Fruit fly (Drosophila melanogaster) whole organism, embryonic: ENCODE measurements around the gene Kal1.
A peak's percentile ranks its signal among the peaks of the same experiment; 100 is the strongest.

Source experiments
- ATbp ChIP-seq: fragments of 200-800 bp; sonication (Bioruptor generic); optimal IDR thresholded peaks from 2 replicates; lab custom pipeline; 2017; ENCODE audit warnings: missing biosample characterization, mild to moderate bottlenecking, missing genetic modification characterization, missing genetic modification reagents
- Bgb ChIP-seq: fragments of 200-800 bp; sonication (Bioruptor generic); IDR thresholded peaks from 2 replicates; pipeline ENCODE4 v1.3.6; 2022; ENCODE audit warnings: missing biosample characterization, missing genetic modification characterization; ENCODE audit not compliant: partially characterized antibody
- CG10366 ChIP-seq: fragments of 200-800 bp; sonication (Bioruptor generic); IDR thresholded peaks from 2 replicates; pipeline ENCODE4 v1.3.6; 2022; ENCODE audit warnings: missing biosample characterization, missing genetic modification characterization
- CG10979 ChIP-seq: fragments of 200-800 bp; sonication (Bioruptor generic); optimal IDR thresholded peaks from 2 replicates; lab custom pipeline; 2018; ENCODE audit warnings: missing biosample characterization, mild to moderate bottlenecking, missing genetic modification characterization, moderate library complexity
- CG13624 ChIP-seq: fragments of 200-800 bp; sonication (Bioruptor generic); optimal IDR thresholded peaks from 2 replicates; lab custom pipeline; 2016; ENCODE audit warnings: missing biosample characterization, missing genetic modification characterization
- CG1602 ChIP-seq: fragments of 200-800 bp; sonication (Bioruptor generic); optimal IDR thresholded peaks from 3 replicates; lab custom pipeline; 2016; ENCODE audit warnings: missing biosample characterization, missing genetic modification characterization
- CG17912 ChIP-seq: fragments of 200-800 bp; sonication (Bioruptor generic); optimal IDR thresholded peaks from 2 replicates; lab custom pipeline; 2018; ENCODE audit warnings: missing biosample characterization, mild to moderate bottlenecking, missing genetic modification characterization
- CG18619 ChIP-seq: fragments of 200-800 bp; sonication (Bioruptor generic); optimal IDR thresholded peaks from 3 replicates; lab custom pipeline; 2017; ENCODE audit warnings: missing biosample characterization, mild to moderate bottlenecking, missing genetic modification characterization
- CG18764 ChIP-seq: fragments of 200-800 bp; sonication (Bioruptor generic); optimal IDR thresholded peaks from 3 replicates; lab custom pipeline; 2016; ENCODE audit warnings: missing biosample characterization, missing genetic modification characterization
- CG30020 ChIP-seq: fragments of 200-800 bp; optimal IDR thresholded peaks from 2 replicates; lab custom pipeline; 2019; ENCODE audit warnings: missing biosample characterization, mild to moderate bottlenecking, missing genetic modification characterization, moderate library complexity
- CG34376 ChIP-seq: fragments of 200-800 bp; sonication (Bioruptor generic); optimal IDR thresholded peaks from 2 replicates; lab custom pipeline; 2018; ENCODE audit warnings: missing biosample characterization, mild to moderate bottlenecking, missing genetic modification characterization
- CG3838 ChIP-seq: fragments of 200-800 bp; sonication (Bioruptor generic); optimal IDR thresholded peaks from 3 replicates; lab custom pipeline; 2016; ENCODE audit warnings: missing biosample characterization, missing genetic modification characterization
- CG4617 ChIP-seq: fragments of 200-800 bp; sonication (Bioruptor generic); optimal IDR thresholded peaks from 3 replicates; lab custom pipeline; 2016; ENCODE audit warnings: missing biosample characterization, missing genetic modification characterization, borderline replicate concordance
- CG4730 ChIP-seq: fragments of 200-800 bp; sonication (Bioruptor generic); IDR thresholded peaks from 2 replicates; pipeline ENCODE4 v1.3.6; 2022; ENCODE audit warnings: missing biosample characterization, missing genetic modification characterization
- CG4854 ChIP-seq: fragments of 200-800 bp; sonication (Bioruptor generic); optimal IDR thresholded peaks from 2 replicates; lab custom pipeline; 2016; ENCODE audit warnings: missing biosample characterization, missing genetic modification characterization, inconsistent platforms
- CG7357 ChIP-seq: fragments of 200-800 bp; sonication (Bioruptor generic); IDR thresholded peaks from 3 replicates; pipeline ENCODE4 v1.3.6; 2022; ENCODE audit warnings: missing biosample characterization, missing genetic modification characterization
- CG7839 ChIP-seq: fragments of 200-800 bp; sonication (Bioruptor generic); optimal IDR thresholded peaks from 3 replicates; lab custom pipeline; 2018; ENCODE audit warnings: missing biosample characterization, mild to moderate bottlenecking, missing genetic modification characterization, moderate library complexity
- CG8765 ChIP-seq: fragments of 200-800 bp; sonication (Bioruptor generic); IDR thresholded peaks from 2 replicates; pipeline ENCODE4 v1.3.6; 2022; ENCODE audit warnings: missing biosample characterization, missing genetic modification characterization
- CG9727 ChIP-seq: fragments of 200-800 bp; sonication (Bioruptor generic); optimal IDR thresholded peaks from 3 replicates; lab custom pipeline; 2017; ENCODE audit warnings: missing biosample characterization, mild to moderate bottlenecking, missing genetic modification characterization
- CG9817 ChIP-seq: fragments of 200-800 bp; sonication (Bioruptor generic); optimal IDR thresholded peaks from 2 replicates; lab custom pipeline; 2018; ENCODE audit warnings: missing biosample characterization, mild to moderate bottlenecking, missing genetic modification characterization, moderate library complexity
- Doc2 ChIP-seq: fragments of 200-800 bp; sonication (Bioruptor generic); IDR thresholded peaks from 2 replicates; pipeline ENCODE4 v1.3.6; 2022; ENCODE audit warnings: missing biosample characterization, missing genetic modification characterization
- H15 ChIP-seq: fragments of 200-800 bp; sonication (Bioruptor generic); IDR thresholded peaks from 3 replicates; pipeline ENCODE4 v1.3.6; 2022; ENCODE audit warnings: missing biosample characterization, missing genetic modification characterization
- HLH54F ChIP-seq: fragments of 200-800 bp; sonication (Bioruptor generic); optimal IDR thresholded peaks from 3 replicates; lab custom pipeline; 2016; ENCODE audit warnings: missing biosample characterization, missing genetic modification characterization
- Hand ChIP-seq: fragments of 200-800 bp; sonication (Bioruptor generic); optimal IDR thresholded peaks from 2 replicates; lab custom pipeline; 2017; ENCODE audit warnings: mild to moderate bottlenecking, missing biosample characterization, missing genetic modification reagents, missing genetic modification characterization
- Med ChIP-seq: fragments of 200-800 bp; sonication (Bioruptor generic); peaks from one replicate; lab custom pipeline; 2016; ENCODE audit warnings: missing biosample characterization, missing genetic modification characterization, mild to moderate bottlenecking, inconsistent platforms, moderate library complexity
- PHDP ChIP-seq: fragments of 200-800 bp; sonication (Bioruptor generic); optimal IDR thresholded peaks from 3 replicates; lab custom pipeline; 2018; ENCODE audit warnings: missing biosample characterization, mild to moderate bottlenecking, missing genetic modification characterization, moderate library complexity
- Six4 ChIP-seq: fragments of 200-800 bp; sonication (Bioruptor generic); optimal IDR thresholded peaks from 2 replicates; lab custom pipeline; 2016; ENCODE audit warnings: missing biosample characterization, missing genetic modification characterization
- Sox100B ChIP-seq: fragments of 200-800 bp; sonication (Bioruptor generic); optimal IDR thresholded peaks from 3 replicates; lab custom pipeline; 2018; ENCODE audit warnings: missing biosample characterization, mild to moderate bottlenecking, missing genetic modification characterization
- bab2 ChIP-seq: fragments of 200-800 bp; sonication (Bioruptor generic); optimal IDR thresholded peaks from 2 replicates; lab custom pipeline; 2016; ENCODE audit warnings: missing biosample characterization, missing genetic modification characterization
- cato ChIP-seq: fragments of 200-800 bp; sonication (Bioruptor generic); optimal IDR thresholded peaks from 2 replicates; lab custom pipeline; 2016; ENCODE audit warnings: missing biosample characterization, missing genetic modification characterization, borderline replicate concordance
- chinmo ChIP-seq: fragments of 200-800 bp; sonication (Bioruptor generic); IDR thresholded peaks from 4 replicates; pipeline ENCODE4 v1.3.6; 2022; ENCODE audit warnings: missing biosample characterization, missing genetic modification characterization; ENCODE audit not compliant: partially characterized antibody
- en ChIP-seq: fragments of 200-800 bp; sonication (Bioruptor generic); optimal IDR thresholded peaks from 2 replicates; lab custom pipeline; 2016; ENCODE audit warnings: missing biosample characterization, missing genetic modification characterization
- fd96Cb ChIP-seq: fragments of 200-800 bp; sonication (Bioruptor generic); optimal IDR thresholded peaks from 2 replicates; lab custom pipeline; 2018; ENCODE audit warnings: missing biosample characterization, mild to moderate bottlenecking, missing genetic modification characterization, moderate library complexity
- gce ChIP-seq: fragments of 200-800 bp; sonication (Bioruptor generic); IDR thresholded peaks from 3 replicates; pipeline ENCODE4 v1.3.6; 2022; ENCODE audit warnings: missing biosample characterization, missing genetic modification characterization
- gfzf ChIP-seq: fragments of 200-800 bp; sonication (Bioruptor generic); optimal IDR thresholded peaks from 2 replicates; lab custom pipeline; 2016; ENCODE audit warnings: missing biosample characterization, mild to moderate bottlenecking, missing genetic modification characterization, moderate library complexity
- ken ChIP-seq: fragments of 200-800 bp; sonication (Bioruptor generic); IDR thresholded peaks from 3 replicates; pipeline ENCODE4 v1.3.6; 2022; ENCODE audit warnings: missing biosample characterization, missing genetic modification characterization
- kni ChIP-seq: fragments of 200-800 bp; sonication (Bioruptor generic); optimal IDR thresholded peaks from 3 replicates; lab custom pipeline; 2017; ENCODE audit warnings: mild to moderate bottlenecking, missing biosample characterization, missing genetic modification reagents, missing genetic modification characterization
- mld ChIP-seq: fragments of 200-800 bp; sonication (Bioruptor generic); IDR thresholded peaks from 3 replicates; pipeline ENCODE4 v1.3.6; 2022; ENCODE audit warnings: missing biosample characterization, missing genetic modification characterization; ENCODE audit not compliant: partially characterized antibody
- nmo ChIP-seq: fragments of 200-800 bp; sonication (Bioruptor generic); optimal IDR thresholded peaks from 2 replicates; lab custom pipeline; 2018; ENCODE audit warnings: missing biosample characterization, mild to moderate bottlenecking, missing genetic modification characterization, moderate library complexity
- oc ChIP-seq: fragments of 200-800 bp; sonication (Bioruptor generic); optimal IDR thresholded peaks from 2 replicates; lab custom pipeline; 2018; ENCODE audit warnings: missing biosample characterization, mild to moderate bottlenecking, missing genetic modification characterization, moderate library complexity
- p53 ChIP-seq: fragments of 200-800 bp; sonication (Bioruptor generic); optimal IDR thresholded peaks from 2 replicates; lab custom pipeline; 2016; ENCODE audit warnings: missing biosample characterization, missing genetic modification characterization
- pho ChIP-seq: fragments of 200-800 bp; sonication (Bioruptor generic); optimal IDR thresholded peaks from 2 replicates; lab custom pipeline; 2016; ENCODE audit warnings: missing biosample characterization, missing genetic modification characterization
- pum ChIP-seq: fragments of 200-800 bp; sonication (Bioruptor generic); optimal IDR thresholded peaks from 2 replicates; lab custom pipeline; 2016; ENCODE audit warnings: missing biosample characterization, missing genetic modification characterization
- sc ChIP-seq, 3 experiments: fragments of >200 bp in 2 of 3; fragments of 200-800 bp in 1 of 3; sonication (Bioruptor generic) in 1 of 3; optimal IDR thresholded peaks; 2 replicates in 2 of 3; 3 replicates in 1 of 3; lab custom pipeline; 2017; ENCODE audit warnings: mild to moderate bottlenecking in 1 of 3, missing biosample characterization in 1 of 3, missing genetic modification characterization in 1 of 3, missing genetic modification reagents in 1 of 3
- scrt ChIP-seq: fragments of 200-800 bp; sonication (Bioruptor generic); optimal IDR thresholded peaks from 2 replicates; lab custom pipeline; 2018; ENCODE audit warnings: missing biosample characterization, mild to moderate bottlenecking, missing genetic modification characterization, moderate library complexity
- sd ChIP-seq: fragments of 200-800 bp; sonication (Bioruptor generic); optimal IDR thresholded peaks from 3 replicates; lab custom pipeline; 2018; ENCODE audit warnings: missing biosample characterization, mild to moderate bottlenecking, missing genetic modification characterization, moderate library complexity
- shn ChIP-seq: fragments of 200-800 bp; sonication (Bioruptor generic); optimal IDR thresholded peaks from 3 replicates; lab custom pipeline; 2016; ENCODE audit warnings: missing biosample characterization, missing genetic modification characterization
- ssp ChIP-seq: fragments of 200-800 bp; sonication (Bioruptor generic); IDR thresholded peaks from 2 replicates; pipeline ENCODE4 v1.3.6; 2022; ENCODE audit warnings: missing biosample characterization, missing genetic modification characterization
- vnd ChIP-seq: fragments of 200-800 bp; sonication (Bioruptor generic); IDR thresholded peaks from 3 replicates; pipeline ENCODE4 v1.3.6; 2022; ENCODE audit warnings: missing biosample characterization, missing genetic modification characterization; ENCODE audit not compliant: partially characterized antibody

The Kal1 gene

dm6 chr3R:24188619-24189018 is 47.4 kb downstream of the Kal1 start, which contains the start of gene CG5515 (continued):
- peak; percentile 66 for TF ChIP-seq CG8765 (GFP tag; lab: Robert Waterston, UW)
- no peak for TF ChIP-seq sc (optimal IDR thresholded peaks at IDR 0.05; lab: Kevin White, UChicago)
- TF ChIP-seq sc (GFP tag; optimal IDR thresholded peaks at IDR 0.05; lab: Kevin White, UChicago): peak; percentile 20
- no peak for TF ChIP-seq CG34376 (GFP tag; lab: Kevin White, UChicago)
- peak; percentile 56; the same call in 1 of the 3 replicates for TF ChIP-seq mld (GFP tag; lab: Robert Waterston, UW)
- TF ChIP-seq ken (GFP tag; lab: Robert Waterston, UW): peak; percentile 93
- TF ChIP-seq CG17912 (GFP tag; lab: Kevin White, UChicago): no peak
- TF ChIP-seq Bgb (GFP tag; lab: Robert Waterston, UW): peak; percentile 77
- TF ChIP-seq CG7839: peak; percentile 64
- peak; percentile 49 for TF ChIP-seq pum
- peak; percentile 3 for TF ChIP-seq kni (GFP tag; lab: Kevin White, UChicago)
- peak; percentile 38; the same call in 1 of the 3 replicates for TF ChIP-seq gce (GFP tag; lab: Robert Waterston, UW)
- TF ChIP-seq CG4854 (GFP tag; lab: Kevin White, UChicago): peak; percentile 52
- TF ChIP-seq CG13624: peak; percentile 82
- no peak for TF ChIP-seq Sox100B
- peak; percentile 80 for TF ChIP-seq ssp (GFP tag; lab: Robert Waterston, UW)
- TF ChIP-seq p53 (GFP tag; lab: Kevin White, UChicago): peak; percentile 16
- TF ChIP-seq CG9817: peak; percentile 82
- TF ChIP-seq Hand: no peak
- peak; percentile 75 for TF ChIP-seq CG4730 (GFP tag; lab: Robert Waterston, UW)
- TF ChIP-seq ATbp (GFP tag; lab: Kevin White, UChicago): no peak
- TF ChIP-seq CG4617: peak; percentile 85
- TF ChIP-seq chinmo: 0 out of 4 replicates have a peak, but pooled peaks have one; percentile 30
- TF ChIP-seq pho (GFP tag; lab: Kevin White, UChicago): peak; percentile 89
- peak; percentile 75 for TF ChIP-seq Doc2 (GFP tag; lab: Robert Waterston, UW)
- no peak for TF ChIP-seq CG3838
- peak; percentile 43 for TF ChIP-seq Six4 (GFP tag; lab: Kevin White, UChicago)
- peak; percentile 95 for TF ChIP-seq CG18764 (GFP tag; lab: Kevin White, UChicago)
- TF ChIP-seq CG18619: peak; percentile 65
- TF ChIP-seq shn (GFP tag; lab: Kevin White, UChicago): peak; percentile 89
- TF ChIP-seq nmo (GFP tag; lab: Kevin White, UChicago): peak; percentile 87
- no peak for TF ChIP-seq scrt (GFP tag; lab: Kevin White, UChicago)
- TF ChIP-seq PHDP (tag; lab: Kevin White, UChicago): peak; percentile 86
- peak; percentile 84 for TF ChIP-seq CG10979
- TF ChIP-seq bab2: peak; percentile 79
- peak; percentile 71 for TF ChIP-seq CG9727 (GFP tag; lab: Kevin White, UChicago)
- peak; percentile 88 for TF ChIP-seq HLH54F (GFP tag; lab: Kevin White, UChicago)
- TF ChIP-seq vnd (GFP tag; lab: Robert Waterston, UW): peak; percentile 83
- peak; percentile 69 for TF ChIP-seq CG1602 (GFP tag; lab: Kevin White, UChicago)
- TF ChIP-seq oc: peak; percentile 43
- peak; percentile 61 for TF ChIP-seq cato (GFP tag; lab: Kevin White, UChicago)
- TF ChIP-seq fd96Cb (tag; lab: Kevin White, UChicago): peak; percentile 49
- peak; percentile 55 for TF ChIP-seq CG30020
- TF ChIP-seq en (GFP tag; lab: Kevin White, UChicago): peak; percentile 35
- peak; percentile 86 for TF ChIP-seq H15
- TF ChIP-seq CG10366 (GFP tag; lab: Robert Waterston, UW): peak; percentile 88
- peak; percentile 62; the same call in 1 of the 3 replicates for TF ChIP-seq CG7357 (GFP tag; lab: Robert Waterston, UW)
- peak; percentile 42 for TF ChIP-seq gfzf (GFP tag; lab: Kevin White, UChicago)
- TF ChIP-seq Med: peak; percentile 97
- TF ChIP-seq sd (tag; lab: Kevin White, UChicago): peak; percentile 50
